Fruit fly (Drosophila melanogaster): ENCODE results near the gene CG2861.

dm6 chrX:4777275-4777674 is 27.4 kb downstream of the CG2861 start, which contains the start of gene CG2871:
- TF ChIP-seq CG7045 (GFP tag; optimal IDR thresholded peaks at IDR 0.05), result no peak
- no peak for TF ChIP-seq kay (GFP tag; ENCODE audit: borderline replicate concordance)
- TF ChIP-seq Hr96 (GFP tag; optimal IDR thresholded peaks at IDR 0.05), result no peak
- TF ChIP-seq Clk (GFP tag; optimal IDR thresholded peaks at IDR 0.05), result no peak
- no peak for TF ChIP-seq CG7101 (tag; optimal IDR thresholded peaks at IDR 0.05)
